Fruit fly (Drosophila melanogaster) whole organism, embryonic: ENCODE measurements around the gene Tmtc2.
A peak's percentile ranks its signal among the peaks of the same experiment; 100 is the strongest.

Experiments used
- Ada2b ChIP-seq: fragments of 200-800 bp; sonication (Bioruptor generic); IDR thresholded peaks from 2 replicates; pipeline ENCODE4 v1.3.6; 2022; ENCODE audit warnings: missing biosample characterization, missing genetic modification characterization
- CG1024 ChIP-seq: fragments of 200-800 bp; sonication (Bioruptor generic); IDR thresholded peaks from 2 replicates; pipeline ENCODE4 v1.3.6; 2022; ENCODE audit warnings: missing biosample characterization, missing genetic modification characterization
- CG10267 ChIP-seq: fragments of 200-800 bp; sonication (Bioruptor generic); optimal IDR thresholded peaks from 2 replicates; lab custom pipeline; 2018; ENCODE audit warnings: missing biosample characterization, mild to moderate bottlenecking, missing genetic modification characterization, moderate library complexity
- CG10565 ChIP-seq: fragments of 200-800 bp; sonication (Bioruptor generic); optimal IDR thresholded peaks from 3 replicates; lab custom pipeline; 2016; ENCODE audit warnings: missing biosample characterization, mild to moderate bottlenecking, missing genetic modification characterization
- CG11696 ChIP-seq: fragments of 200-800 bp; sonication (Bioruptor generic); IDR thresholded peaks from 2 replicates; pipeline ENCODE4 v1.3.6; 2022; ENCODE audit warnings: missing biosample characterization, missing genetic modification characterization
- CG12769 ChIP-seq: fragments of 200-800 bp; sonication (Bioruptor generic); optimal IDR thresholded peaks from 2 replicates; lab custom pipeline; 2019; ENCODE audit warnings: missing biosample characterization, mild to moderate bottlenecking, missing genetic modification characterization, moderate library complexity
- CG13775 ChIP-seq: fragments of 200-800 bp; sonication (Bioruptor generic); optimal IDR thresholded peaks from 3 replicates; lab custom pipeline; 2017; ENCODE audit warnings: missing biosample characterization, mild to moderate bottlenecking, missing genetic modification characterization
- CG14667 ChIP-seq: fragments of 200-800 bp; sonication (Bioruptor generic); IDR thresholded peaks from 2 replicates; pipeline ENCODE4 v1.3.6; 2022; ENCODE audit warnings: missing biosample characterization, missing genetic modification characterization
- CG16863 ChIP-seq: fragments of 200-800 bp; sonication (Bioruptor generic); optimal IDR thresholded peaks from 3 replicates; lab custom pipeline; 2016; ENCODE audit warnings: missing biosample characterization, missing genetic modification characterization
- CG18764 ChIP-seq: fragments of 200-800 bp; sonication (Bioruptor generic); optimal IDR thresholded peaks from 3 replicates; lab custom pipeline; 2016; ENCODE audit warnings: missing biosample characterization, missing genetic modification characterization
- CG42726 ChIP-seq: fragments of 200-800 bp; sonication (Bioruptor generic); IDR thresholded peaks from 2 replicates; pipeline ENCODE4 v1.3.6; 2022; ENCODE audit warnings: missing biosample characterization, missing genetic modification characterization; ENCODE audit not compliant: partially characterized antibody
- Dek ChIP-seq: fragments of 200-800 bp; sonication (Bioruptor generic); optimal IDR thresholded peaks from 3 replicates; lab custom pipeline; 2019; ENCODE audit warnings: missing biosample characterization, mild to moderate bottlenecking, missing genetic modification characterization, moderate library complexity
- Eip74EF ChIP-seq, 2 experiments: fragments of 200-800 bp in 1 of 2; fragments of >200 bp in 1 of 2; sonication (Bioruptor generic) in 1 of 2; optimal IDR thresholded peaks; 2 replicates each; lab custom pipeline; 2017 to 2019; ENCODE audit warnings: missing biosample characterization in 2 of 2, missing genetic modification characterization in 2 of 2, mild to moderate bottlenecking in 1 of 2, moderate library complexity in 1 of 2
- Elba2 ChIP-seq: fragments of 200-800 bp; sonication (Bioruptor generic); optimal IDR thresholded peaks from 3 replicates; lab custom pipeline; 2016; ENCODE audit warnings: missing biosample characterization, missing genetic modification characterization
- Ets65A ChIP-seq: fragments of 200-800 bp; sonication (Bioruptor generic); peaks from one replicate; lab custom pipeline; 2016; ENCODE audit warnings: missing biosample characterization, missing genetic modification characterization
- Fer1 ChIP-seq: fragments of 200-800 bp; sonication (Bioruptor generic); optimal IDR thresholded peaks from 2 replicates; lab custom pipeline; 2017; ENCODE audit warnings: missing biosample characterization, mild to moderate bottlenecking, missing genetic modification characterization
- Fer3 ChIP-seq: fragments of 200-800 bp; sonication (Bioruptor generic); optimal IDR thresholded peaks from 2 replicates; lab custom pipeline; 2018; ENCODE audit warnings: missing biosample characterization, mild to moderate bottlenecking, missing genetic modification characterization, moderate library complexity
- HHEX ChIP-seq: fragments of 200-800 bp; sonication (Bioruptor generic); optimal IDR thresholded peaks from 3 replicates; lab custom pipeline; 2017; ENCODE audit warnings: missing biosample characterization, mild to moderate bottlenecking, missing genetic modification characterization, missing genetic modification reagents
- HLH3B ChIP-seq: fragments of 200-800 bp; sonication (Bioruptor generic); IDR thresholded peaks from 2 replicates; pipeline ENCODE4 v1.3.6; 2022; ENCODE audit warnings: missing biosample characterization, missing genetic modification characterization
- Kr ChIP-seq: fragments of 200-800 bp; sonication (Bioruptor generic); optimal IDR thresholded peaks from 2 replicates; lab custom pipeline; 2017; ENCODE audit warnings: missing biosample characterization, mild to moderate bottlenecking, missing genetic modification characterization
- Med ChIP-seq: fragments of 200-800 bp; sonication (Bioruptor generic); peaks from one replicate; lab custom pipeline; 2016; ENCODE audit warnings: missing biosample characterization, missing genetic modification characterization, mild to moderate bottlenecking, inconsistent platforms, moderate library complexity
- Nf-YA ChIP-seq: fragments of 200-800 bp; sonication (Bioruptor generic); IDR thresholded peaks from 2 replicates; pipeline ENCODE4 v1.3.6; 2022; ENCODE audit warnings: missing biosample characterization, missing genetic modification characterization
- Rfx ChIP-seq: fragments of 200-800 bp; sonication (Bioruptor generic); IDR thresholded peaks from 2 replicates; pipeline ENCODE4 v1.3.6; 2022; ENCODE audit warnings: missing biosample characterization, missing genetic modification characterization
- Sox100B ChIP-seq: fragments of 200-800 bp; sonication (Bioruptor generic); optimal IDR thresholded peaks from 3 replicates; lab custom pipeline; 2018; ENCODE audit warnings: missing biosample characterization, mild to moderate bottlenecking, missing genetic modification characterization
- ash1 ChIP-seq: fragments of 200-800 bp; sonication (Bioruptor generic); optimal IDR thresholded peaks from 2 replicates; lab custom pipeline; 2018; ENCODE audit warnings: missing biosample characterization, mild to moderate bottlenecking, missing genetic modification characterization
- chm ChIP-seq: fragments of 200-800 bp; sonication (Bioruptor generic); IDR thresholded peaks from 2 replicates; pipeline ENCODE4 v1.3.6; 2022; ENCODE audit warnings: missing biosample characterization, missing genetic modification characterization
- corto ChIP-seq: fragments of 200-800 bp; sonication (Bioruptor generic); optimal IDR thresholded peaks from 2 replicates; lab custom pipeline; 2016; ENCODE audit warnings: missing biosample characterization, mild to moderate bottlenecking, missing genetic modification characterization, moderate library complexity
- cwo ChIP-seq: fragments of 200-800 bp; sonication (Bioruptor generic); optimal IDR thresholded peaks from 3 replicates; lab custom pipeline; 2017; ENCODE audit warnings: missing biosample characterization, missing genetic modification characterization, mild to moderate bottlenecking, moderate library complexity, missing genetic modification reagents
- dimm ChIP-seq: fragments of 200-800 bp; sonication (Bioruptor generic); IDR thresholded peaks from 2 replicates; pipeline ENCODE4 v1.3.6; 2022; ENCODE audit warnings: missing biosample characterization, missing genetic modification characterization
- dm ChIP-seq: fragments of 200-800 bp; sonication (Bioruptor generic); optimal IDR thresholded peaks from 3 replicates; lab custom pipeline; 2016; ENCODE audit warnings: missing biosample characterization, missing genetic modification characterization
- gce ChIP-seq: fragments of 200-800 bp; sonication (Bioruptor generic); IDR thresholded peaks from 3 replicates; pipeline ENCODE4 v1.3.6; 2022; ENCODE audit warnings: missing biosample characterization, missing genetic modification characterization
- kni ChIP-seq: fragments of 200-800 bp; sonication (Bioruptor generic); optimal IDR thresholded peaks from 3 replicates; lab custom pipeline; 2017; ENCODE audit warnings: mild to moderate bottlenecking, missing biosample characterization, missing genetic modification reagents, missing genetic modification characterization
- nau ChIP-seq: fragments of 200-800 bp; sonication (Bioruptor generic); optimal IDR thresholded peaks from 3 replicates; lab custom pipeline; 2017; ENCODE audit warnings: missing biosample characterization, mild to moderate bottlenecking, missing genetic modification characterization, missing genetic modification reagents
- nerfin-2 ChIP-seq: fragments of 200-800 bp; sonication (Bioruptor generic); IDR thresholded peaks from 2 replicates; pipeline ENCODE4 v1.3.6; 2022; ENCODE audit warnings: missing biosample characterization, missing genetic modification characterization; ENCODE audit not compliant: partially characterized antibody
- nom ChIP-seq: fragments of 200-800 bp; sonication (Bioruptor generic); optimal IDR thresholded peaks from 2 replicates; lab custom pipeline; 2017; ENCODE audit warnings: missing biosample characterization, missing genetic modification characterization, mild to moderate bottlenecking, moderate library complexity, missing genetic modification reagents
- peb ChIP-seq: fragments of 200-800 bp; sonication (Bioruptor generic); IDR thresholded peaks from 2 replicates; pipeline ENCODE4 v1.3.6; 2022; ENCODE audit warnings: missing biosample characterization, missing genetic modification characterization
- prd ChIP-seq, 3 experiments: fragments of >200 bp in 2 of 3; fragments of 200-800 bp in 1 of 3; sonication (Bioruptor generic) in 1 of 3; optimal IDR thresholded peaks in 2 of 3; IDR thresholded peaks in 1 of 3; 2 replicates in 2 of 3; 3 replicates in 1 of 3; pipeline versions ENCODE4 v1.3.6 to Lab custom; 2017 to 2022; ENCODE audit warnings: missing biosample characterization in 1 of 3, missing genetic modification characterization in 1 of 3
- pzg ChIP-seq: fragments of 200-800 bp; sonication (Bioruptor generic); optimal IDR thresholded peaks from 3 replicates; lab custom pipeline; 2018; ENCODE audit warnings: missing biosample characterization, mild to moderate bottlenecking, missing genetic modification characterization, moderate library complexity
- ranshi ChIP-seq: fragments of 200-800 bp; sonication (Bioruptor generic); IDR thresholded peaks from 2 replicates; pipeline ENCODE4 v1.3.6; 2022; ENCODE audit warnings: missing biosample characterization, missing genetic modification characterization
- schlank ChIP-seq: fragments of 200-800 bp; sonication (Bioruptor generic); optimal IDR thresholded peaks from 2 replicates; lab custom pipeline; 2018; ENCODE audit warnings: missing biosample characterization, mild to moderate bottlenecking, missing genetic modification characterization
- shn ChIP-seq: fragments of 200-800 bp; sonication (Bioruptor generic); optimal IDR thresholded peaks from 3 replicates; lab custom pipeline; 2016; ENCODE audit warnings: missing biosample characterization, missing genetic modification characterization
- slou ChIP-seq: fragments of 200-800 bp; sonication (Bioruptor generic); optimal IDR thresholded peaks from 3 replicates; lab custom pipeline; 2016; ENCODE audit warnings: missing biosample characterization, missing genetic modification characterization
- so ChIP-seq: fragments of 200-800 bp; sonication (Bioruptor generic); IDR thresholded peaks from 3 replicates; pipeline ENCODE4 v1.3.6; 2022; ENCODE audit warnings: missing biosample characterization, missing genetic modification characterization
- sob ChIP-seq: fragments of 200-800 bp; sonication (Bioruptor generic); IDR thresholded peaks from 2 replicates; pipeline ENCODE4 v1.3.6; 2022; ENCODE audit warnings: missing biosample characterization, missing genetic modification characterization
- tap ChIP-seq: fragments of 200-800 bp; optimal IDR thresholded peaks from 3 replicates; lab custom pipeline; 2019; ENCODE audit warnings: missing biosample characterization, mild to moderate bottlenecking, missing genetic modification characterization, moderate library complexity
- tgo ChIP-seq: fragments of 200-800 bp; sonication (Bioruptor generic); IDR thresholded peaks from 3 replicates; pipeline ENCODE4 v1.3.6; 2022; ENCODE audit warnings: missing biosample characterization, missing genetic modification characterization
- zen ChIP-seq: fragments of 200-800 bp; sonication (Bioruptor generic); optimal IDR thresholded peaks from 3 replicates; lab custom pipeline; 2018; ENCODE audit warnings: missing biosample characterization, mild to moderate bottlenecking, missing genetic modification characterization, moderate library complexity

Tmtc2 gene

DNA sequence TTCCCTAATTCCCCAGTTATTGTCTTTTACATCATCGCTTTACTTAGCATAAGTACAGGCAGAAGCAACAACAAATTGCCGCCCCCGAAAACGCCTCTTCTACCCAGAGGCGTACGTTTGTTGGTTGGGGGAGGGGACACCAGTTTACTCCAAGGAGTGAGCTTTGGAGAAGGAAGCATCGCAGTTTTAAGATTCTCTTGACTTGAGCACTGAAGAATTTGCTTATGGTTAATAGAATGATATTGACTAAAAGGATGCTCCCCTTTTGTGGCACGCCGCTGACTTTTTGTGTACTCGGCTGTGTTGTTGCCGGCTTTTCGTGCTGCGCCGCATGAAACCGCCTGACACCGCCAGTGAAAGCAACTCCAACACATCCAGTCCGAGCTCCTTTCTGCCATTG, 14.3 kb downstream of the Tmtc2 start (continued):
- peak; percentile 62 for TF ChIP-seq Fer1 (GFP tag; lab: Kevin White, UChicago)
- TF ChIP-seq, all 482 proteins: peak for 136

- TF ChIP-seq Ets65A (GFP tag; lab: Kevin White, UChicago) (peak; percentile 2), Med (peak; percentile 59), Fer3 (tag; lab: Kevin White, UChicago) (no peak), CG11696 (GFP tag; lab: Robert Waterston, UW) (0 out of 2 replicates have a peak, but pooled peaks have one; percentile 9), Eip74EF (GFP tag; optimal IDR thresholded peaks at IDR 0.05; lab: Kevin White, UChicago) (no peak), prd (optimal IDR thresholded peaks at IDR 0.05; lab: Kevin White, UChicago) (no peak), prd (GFP tag; IDR thresholded peaks at IDR 0.05; lab: Robert Waterston, UW) (0 out of 3 replicates have a peak, but pooled peaks have one; percentile 4), CG1024 (GFP tag; lab: Robert Waterston, UW) (0 out of 2 replicates have a peak, but pooled peaks have one; percentile 4), HLH3B (GFP tag; lab: Robert Waterston, UW) (0 out of 2 replicates have a peak, but pooled peaks have one; percentile 9), CG14667 (GFP tag; lab: Robert Waterston, UW) (no peak), CG16863 (no peak), Ada2b (GFP tag; lab: Robert Waterston, UW) (peak; percentile 16; the same call in 1 of the 2 replicates), so (GFP tag; lab: Robert Waterston, UW) (no peak), nom (GFP tag; lab: Kevin White, UChicago) (no peak), nerfin-2 (no peak), tgo (0 out of 3 replicates have a peak, but pooled peaks have one; percentile 24), CG10565 (GFP tag; lab: Kevin White, UChicago) (no peak), Nf-YA (GFP tag; lab: Robert Waterston, UW) (0 out of 2 replicates have a peak, but pooled peaks have one; percentile 6), nau (no peak), corto (GFP tag; lab: Kevin White, UChicago) (no peak), zen (no peak)
Measured at dm6 chr2L:963863-964262, 41.3 kb downstream of the Tmtc2 start.

DNA sequence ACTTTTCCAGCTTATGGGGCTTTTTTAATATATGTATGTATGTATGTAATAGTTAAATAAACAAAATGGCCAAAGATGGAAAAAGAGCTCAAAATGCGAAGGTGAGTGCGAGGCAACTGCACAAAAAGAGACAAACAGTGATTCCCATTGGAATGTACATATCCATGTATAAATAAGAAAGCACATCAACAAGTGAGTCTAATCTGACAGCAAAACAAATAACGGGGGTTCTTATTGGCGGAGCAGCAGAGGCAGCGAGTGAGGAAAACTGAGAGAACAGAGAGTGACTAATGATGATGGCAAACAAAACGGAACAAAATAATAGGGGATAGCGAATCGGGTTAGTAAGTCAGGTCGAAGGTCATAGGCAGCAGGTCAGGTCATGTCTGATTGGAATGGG, 51.5 kb downstream of the Tmtc2 start:
- peak; percentile 70; the same call in 1 of the 2 replicates for TF ChIP-seq chm (GFP tag; lab: Robert Waterston, UW)
- no peak; the same call in 1 of the 2 replicates for TF ChIP-seq Rfx (GFP tag; lab: Robert Waterston, UW)
- 0 out of 2 replicates have a peak, but pooled peaks have one; percentile 15 for TF ChIP-seq sob (GFP tag; lab: Robert Waterston, UW)
- TF ChIP-seq CG13775 (GFP tag; lab: Kevin White, UChicago), result peak; percentile 4
- no peak for TF ChIP-seq Kr (GFP tag; lab: Kevin White, UChicago)
- no peak for TF ChIP-seq Sox100B
- 0 out of 3 replicates have a peak, but pooled peaks have one; percentile 25 for TF ChIP-seq gce (GFP tag; lab: Robert Waterston, UW)
- TF ChIP-seq Elba2, result peak; percentile 84
- no peak for TF ChIP-seq prd (optimal IDR thresholded peaks at IDR 0.05; lab: Kevin White, UChicago)
- TF ChIP-seq prd (GFP tag; IDR thresholded peaks at IDR 0.05; lab: Robert Waterston, UW), result 0 out of 3 replicates have a peak, but pooled peaks have one; percentile 12
- TF ChIP-seq kni (GFP tag; lab: Kevin White, UChicago), result peak; percentile 67
- TF ChIP-seq peb (GFP tag; lab: Robert Waterston, UW), result no peak
- no peak for TF ChIP-seq dm (GFP tag; lab: Kevin White, UChicago)
- no peak for TF ChIP-seq schlank (tag; lab: Kevin White, UChicago)
- TF ChIP-seq CG18764 (GFP tag; lab: Kevin White, UChicago), result peak; percentile 48
- TF ChIP-seq CG10267 (tag; lab: Kevin White, UChicago), result peak; percentile 2
- TF ChIP-seq CG42726 (GFP tag; lab: Robert Waterston, UW), result no peak
- TF ChIP-seq dimm (GFP tag; lab: Robert Waterston, UW), result no peak
- TF ChIP-seq cwo (GFP tag; lab: Kevin White, UChicago), result no peak
- TF ChIP-seq slou (GFP tag; lab: Kevin White, UChicago), result no peak
- no peak for TF ChIP-seq tap (tag; lab: Kevin White, UChicago)
- no peak for TF ChIP-seq Dek
- no peak for TF ChIP-seq pzg (GFP tag; lab: Kevin White, UChicago)
- peak; percentile 33 for TF ChIP-seq HHEX
- peak; percentile 22 for TF ChIP-seq shn (GFP tag; lab: Kevin White, UChicago)
- no peak for TF ChIP-seq ranshi (GFP tag; lab: Robert Waterston, UW)
- TF ChIP-seq ash1 (GFP tag; lab: Kevin White, UChicago), result no peak
- TF ChIP-seq CG12769 (tag; lab: Kevin White, UChicago), result no peak
